Worm (Caenorhabditis elegans): ENCODE data around the gene T16G1.4.
A peak's percentile ranks its signal among the peaks of the same experiment; 100 is the strongest.

T16G1.4 gene

DNA sequence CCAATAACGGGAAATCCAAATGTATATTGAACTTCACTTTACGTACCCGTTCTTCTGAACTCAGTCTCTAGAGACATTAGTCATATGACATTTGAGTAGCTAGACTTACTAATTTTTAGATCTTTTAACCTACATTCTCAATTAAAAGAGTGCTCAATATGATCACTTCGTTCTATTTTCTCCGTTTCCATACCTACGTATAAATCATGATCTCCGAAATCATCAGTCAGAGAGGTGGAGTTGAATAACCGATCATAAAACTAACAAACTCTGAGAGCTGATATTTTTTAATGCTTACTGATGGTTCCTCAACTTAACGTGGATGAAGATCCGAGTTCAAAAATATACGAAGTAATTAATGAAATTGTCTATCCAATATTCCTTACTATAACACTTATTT is 22.4 kb upstream of the T16G1.4 start, which contains the start of gene srd-35:
TSS of gene srd-35 (plus strand) at position 301 of the 400 bp plus-strand sequence.
- TF ChIP-seq fax-1 (tag; optimal IDR thresholded peaks at IDR 0.05) (no peak), F13H6.1 (tag; optimal IDR thresholded peaks at IDR 0.05) (no peak), elt-4 (tag; optimal IDR thresholded peaks at IDR 0.05) (no peak), ref-2 (tag; optimal IDR thresholded peaks at IDR 0.05) (no peak), ahr-1 (tag; optimal IDR thresholded peaks at IDR 0.05) (no peak), C08G9.2 (tag; optimal IDR thresholded peaks at IDR 0.05) (no peak), sox-2 (GFP tag; IDR thresholded peaks at IDR 0.05) (no peak), pat-9 (tag; optimal IDR thresholded peaks at IDR 0.05) (no peak), pha-4 (tag; optimal IDR thresholded peaks at IDR 0.05) (no peak), ceh-22 (tag; optimal IDR thresholded peaks at IDR 0.05) (no peak), pag-3 (tag; optimal IDR thresholded peaks at IDR 0.05; ENCODE audit: borderline replicate concordance) (no peak), hlh-8 (tag; optimal IDR thresholded peaks at IDR 0.05) (no peak), K02D7.2 (tag; optimal IDR thresholded peaks at IDR 0.05) (no peak)

DNA sequence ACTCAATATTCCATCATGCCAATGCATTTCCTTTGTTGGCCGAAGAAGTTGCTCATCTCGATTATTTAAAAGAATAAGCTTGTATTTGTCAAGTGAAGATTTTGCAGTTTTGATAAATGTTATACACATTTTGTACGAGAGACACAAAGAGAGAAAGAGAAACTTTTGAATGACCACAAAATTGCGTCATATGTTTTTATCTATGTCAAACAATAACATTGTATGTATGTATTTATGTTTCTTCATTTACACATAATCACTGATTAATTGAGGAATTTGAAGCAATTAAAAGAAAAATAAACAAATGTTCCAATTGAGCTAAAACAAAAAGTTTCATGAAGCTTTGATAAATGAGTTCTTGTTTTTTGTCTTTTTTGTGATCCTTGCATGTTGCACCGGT is 21.5 kb upstream of the T16G1.4 start, which contains the start of gene hrg-9:
TSS of gene hrg-9 (minus strand) at position 152 of the 400 bp plus-strand sequence.
- no peak for TF ChIP-seq sox-2 (GFP tag; IDR thresholded peaks at IDR 0.05)
- no peak for TF ChIP-seq pax-1 (tag; optimal IDR thresholded peaks at IDR 0.05)
- TF ChIP-seq elt-2 (tag; optimal IDR thresholded peaks at IDR 0.05): peak; percentile 57
- no peak for TF ChIP-seq unc-86 (tag; optimal IDR thresholded peaks at IDR 0.05)
- no peak for TF ChIP-seq sdc-2 (tag; optimal IDR thresholded peaks at IDR 0.05)
- no peak for TF ChIP-seq ets-4 (tag; optimal IDR thresholded peaks at IDR 0.05)
- TF ChIP-seq Y22D7AL.16 (tag; optimal IDR thresholded peaks at IDR 0.05): no peak
- TF ChIP-seq ahr-1 (tag; optimal IDR thresholded peaks at IDR 0.05): no peak

DNA sequence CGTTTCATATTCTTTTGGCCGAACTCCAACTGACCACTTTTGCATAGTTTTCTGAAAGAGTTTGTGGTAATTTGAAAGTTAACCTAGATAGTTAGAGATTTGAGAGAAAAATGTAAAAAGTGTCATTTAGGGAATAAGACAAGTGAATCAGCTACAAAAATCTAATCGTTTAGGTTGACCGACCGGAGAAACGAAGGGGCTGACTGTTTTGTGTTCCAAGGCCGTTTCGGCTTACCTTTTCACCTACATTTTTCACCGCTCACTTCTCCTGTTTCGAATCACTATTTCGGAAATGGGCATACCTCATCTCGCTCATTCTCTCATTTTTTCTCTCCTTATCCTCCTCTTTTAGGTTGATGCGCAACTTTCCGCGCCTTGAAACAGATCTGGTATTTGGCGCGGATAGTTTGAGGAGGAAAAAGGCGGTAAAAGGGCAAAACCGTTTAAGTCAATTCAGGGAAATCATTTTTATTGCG is 19.5 kb upstream of the T16G1.4 start, which contains the start of gene mpst-7:
TSS of gene mpst-7 (minus strand) at position 51 of the 476 bp plus-strand sequence.
- no peak for TF ChIP-seq K02D7.2 (tag; optimal IDR thresholded peaks at IDR 0.05)
- no peak for TF ChIP-seq pax-1 (tag; optimal IDR thresholded peaks at IDR 0.05)
- no peak for TF ChIP-seq ceh-6 (GFP tag; optimal IDR thresholded peaks at IDR 0.05)
- TF ChIP-seq ceh-18 (tag; optimal IDR thresholded peaks at IDR 0.05): no peak
- no peak for TF ChIP-seq elt-4 (tag; optimal IDR thresholded peaks at IDR 0.05)
- TF ChIP-seq rnt-1 (tag; optimal IDR thresholded peaks at IDR 0.05): no peak
- no peak for TF ChIP-seq ttx-3 (tag; optimal IDR thresholded peaks at IDR 0.05)
- no peak for TF ChIP-seq C38D4.7 (GFP tag; optimal IDR thresholded peaks at IDR 0.05)
- TF ChIP-seq fkh-6 (tag; optimal IDR thresholded peaks at IDR 0.05): no peak
- TF ChIP-seq madf-2 (tag; optimal IDR thresholded peaks at IDR 0.05): no peak
- no peak for TF ChIP-seq syd-9 (tag; optimal IDR thresholded peaks at IDR 0.05)
- no peak for TF ChIP-seq ets-4 (tag; optimal IDR thresholded peaks at IDR 0.05)
- no peak for TF ChIP-seq unc-86 (tag; optimal IDR thresholded peaks at IDR 0.05)
- no peak for TF ChIP-seq ceh-34 (tag; optimal IDR thresholded peaks at IDR 0.05)

DNA sequence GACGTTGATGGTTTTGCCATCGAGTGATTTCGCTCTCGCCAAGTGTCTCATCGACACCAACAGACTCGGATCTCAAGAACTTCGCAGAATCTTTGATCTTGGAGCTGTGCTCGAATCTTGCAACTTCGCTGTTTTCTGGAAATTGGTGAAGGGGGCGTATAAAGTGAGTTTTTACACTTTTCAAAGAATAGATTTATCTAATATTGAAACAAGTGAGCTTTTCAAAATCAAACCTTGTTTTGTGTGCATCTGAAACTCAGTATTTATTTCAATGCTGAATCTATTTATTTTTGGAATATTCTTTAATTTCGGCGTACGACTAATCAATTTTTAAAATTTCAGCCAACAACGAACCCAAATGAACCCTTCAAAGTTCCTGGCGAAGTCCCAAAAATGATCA is 12.6 kb upstream of the T16G1.4 start:
- no peak for TF ChIP-seq ama-1 (optimal IDR thresholded peaks at IDR 0.05)
- TF ChIP-seq pqm-1 (tag; optimal IDR thresholded peaks at IDR 0.05): no peak
- TF ChIP-seq zip-5 (tag; optimal IDR thresholded peaks at IDR 0.05): no peak
- TF ChIP-seq ceh-24 (tag; optimal IDR thresholded peaks at IDR 0.05): no peak
- no peak for TF ChIP-seq hlh-13 (GFP tag; optimal IDR thresholded peaks at IDR 0.05)
- TF ChIP-seq hlh-8 (tag; optimal IDR thresholded peaks at IDR 0.05): no peak
- TF ChIP-seq fkh-6 (tag; optimal IDR thresholded peaks at IDR 0.05): no peak
- TF ChIP-seq fkh-10 (GFP tag; optimal IDR thresholded peaks at IDR 0.05): no peak
- TF ChIP-seq madf-2 (tag; optimal IDR thresholded peaks at IDR 0.05): no peak
- no peak for TF ChIP-seq ceh-30 (tag; optimal IDR thresholded peaks at IDR 0.05)
- TF ChIP-seq unc-42 (tag; optimal IDR thresholded peaks at IDR 0.05): no peak
- no peak for TF ChIP-seq pag-3 (tag; optimal IDR thresholded peaks at IDR 0.05; ENCODE audit: borderline replicate concordance)
- TF ChIP-seq F13H6.1 (tag; optimal IDR thresholded peaks at IDR 0.05): no peak
- TF ChIP-seq fax-1 (tag; optimal IDR thresholded peaks at IDR 0.05): no peak
- no peak for TF ChIP-seq T23F11.4 (GFP tag; optimal IDR thresholded peaks at IDR 0.05)
- no peak for TF ChIP-seq unc-86 (tag; optimal IDR thresholded peaks at IDR 0.05)
- no peak for TF ChIP-seq pha-4 (tag; optimal IDR thresholded peaks at IDR 0.05)
- TF ChIP-seq npax-4 (tag; optimal IDR thresholded peaks at IDR 0.05): no peak
- no peak for TF ChIP-seq ceh-22 (tag; optimal IDR thresholded peaks at IDR 0.05)
- TF ChIP-seq ttx-3 (tag; optimal IDR thresholded peaks at IDR 0.05): no peak

Data from whole organism, late embryonic.